Worm (Caenorhabditis elegans) whole organism, L3 larva: Measurements from ENCODE around the gene F40G9.15.

Experiments used
- R02D3.7 ChIP-seq: fragments of 150-350 bp; optimal IDR thresholded peaks from 2 replicates; lab custom pipeline; 2014; ENCODE audit warnings: missing biosample characterization, missing genetic modification characterization
- aly-2 ChIP-seq: fragments of 150-350 bp; optimal IDR thresholded peaks from 2 replicates; lab custom pipeline; 2014; ENCODE audit warnings: missing biosample characterization, missing genetic modification characterization
- ama-1 ChIP-seq: fragments of 150-350 bp; optimal IDR thresholded peaks from 2 replicates; lab custom pipeline; 2018
- ceh-82 ChIP-seq: fragments of 150-350 bp; optimal IDR thresholded peaks from 2 replicates; lab custom pipeline; 2014; ENCODE audit warnings: missing biosample characterization, missing genetic modification characterization
- daf-12 ChIP-seq: fragments of 150-350 bp; optimal IDR thresholded peaks from 2 replicates; lab custom pipeline; 2014; ENCODE audit warnings: missing biosample characterization, missing genetic modification reagents, missing genetic modification characterization
- elt-3 ChIP-seq, 3 experiments: fragments of 150-350 bp in 1 of 3; sonication (generic microtip) in 2 of 3; optimal IDR thresholded peaks; 2 replicates in 2 of 3; 4 replicates in 1 of 3; lab custom pipeline; 2014 to 2017; ENCODE audit warnings: missing biosample characterization in 3 of 3, missing genetic modification characterization in 3 of 3
- eor-1 ChIP-seq, 2 experiments: fragments of 150-350 bp; optimal IDR thresholded peaks; 2 replicates each; lab custom pipeline; 2014 to 2018; ENCODE audit warnings: missing biosample characterization in 2 of 2, missing genetic modification characterization in 2 of 2
- jun-1 ChIP-seq: fragments of 150-350 bp; optimal IDR thresholded peaks from 2 replicates; lab custom pipeline; 2014; ENCODE audit warnings: missing biosample characterization, missing genetic modification reagents, missing genetic modification characterization
- mdl-1 ChIP-seq: fragments of 150-350 bp; optimal IDR thresholded peaks from 2 replicates; lab custom pipeline; 2014; ENCODE audit warnings: missing biosample characterization, missing genetic modification characterization
- mml-1 ChIP-seq: fragments of 150-350 bp; sonication (generic microtip); optimal IDR thresholded peaks from 3 replicates; lab custom pipeline; 2014; ENCODE audit warnings: missing biosample characterization, missing genetic modification characterization
- nhr-12 ChIP-seq: fragments of 150-350 bp; optimal IDR thresholded peaks from 2 replicates; lab custom pipeline; 2014; ENCODE audit warnings: missing biosample characterization, missing genetic modification characterization
- pha-4 ChIP-seq: fragments of 150-350 bp; optimal IDR thresholded peaks from 2 replicates; lab custom pipeline; 2014; ENCODE audit warnings: missing biosample characterization, missing genetic modification reagents, missing genetic modification characterization
- snpc-4 ChIP-seq: fragments of 150-350 bp; optimal IDR thresholded peaks from 2 replicates; lab custom pipeline; 2014; ENCODE audit warnings: missing biosample characterization, missing genetic modification characterization
- unc-62 ChIP-seq: fragments of 150-350 bp; sonication (generic microtip); optimal IDR thresholded peaks from 4 replicates; lab custom pipeline; 2014; ENCODE audit warnings: missing biosample characterization, missing genetic modification reagents, missing genetic modification characterization

- TF ChIP-seq ama-1 (lab: Kevin White, UChicago), result no peak
- TF ChIP-seq daf-12 (tag; lab: Kevin White, UChicago), result no peak
- no peak for TF ChIP-seq mdl-1 (tag; lab: Kevin White, UChicago)
- no peak for TF ChIP-seq nhr-12
- no peak for TF ChIP-seq pha-4 (tag; lab: Kevin White, UChicago)
- no peak for TF ChIP-seq ceh-82 (tag; lab: Kevin White, UChicago)
- no peak for TF ChIP-seq mml-1
- TF ChIP-seq jun-1 (tag; lab: Kevin White, UChicago), result peak; percentile 98
- no peak for TF ChIP-seq R02D3.7
- no peak for TF ChIP-seq aly-2 (tag; lab: Kevin White, UChicago)
- peak in 2 of 3 experiments; percentile 1 to 56 for TF ChIP-seq elt-3 (tag; optimal IDR thresholded peaks at IDR 0.05; lab: Kevin White, UChicago)
- no peak for TF ChIP-seq eor-1 (tag; optimal IDR thresholded peaks at IDR 0.05; lab: Kevin White, UChicago)
- no peak for TF ChIP-seq unc-62 (GFP tag; lab: Kevin White, UChicago)
- TF ChIP-seq snpc-4, result no peak
Observed at ce11 chrIII:154168-154567, 28.0 kb upstream of the F40G9.15 start.
